Fruit fly (Drosophila melanogaster) whole organism, embryonic: Measurements from ENCODE around the gene CG9775.

ENCODE experiments used
- ATbp ChIP-seq: fragments of 200-800 bp; sonication (Bioruptor generic); optimal IDR thresholded peaks from 2 replicates; lab custom pipeline; 2017; ENCODE audit warnings: missing biosample characterization, mild to moderate bottlenecking, missing genetic modification characterization, missing genetic modification reagents
- Aef1 ChIP-seq: fragments of 200-800 bp; sonication (Bioruptor generic); IDR thresholded peaks from 3 replicates; pipeline ENCODE4 v1.3.6; 2022; ENCODE audit warnings: missing biosample characterization, missing genetic modification characterization
- Atf6 ChIP-seq: fragments of 200-800 bp; sonication (Bioruptor generic); IDR thresholded peaks from 2 replicates; pipeline ENCODE4 v1.3.6; 2022; ENCODE audit warnings: missing biosample characterization, missing genetic modification characterization
- Bdp1 ChIP-seq: fragments of 200-800 bp; sonication (Bioruptor generic); optimal IDR thresholded peaks from 3 replicates; lab custom pipeline; 2016; ENCODE audit warnings: missing biosample characterization, missing genetic modification characterization
- CG10321 ChIP-seq: fragments of 200-800 bp; sonication (Bioruptor generic); IDR thresholded peaks from 2 replicates; pipeline ENCODE4 v1.3.6; 2022; ENCODE audit warnings: missing biosample characterization, missing genetic modification characterization
- CG11247 ChIP-seq: fragments of 200-800 bp; sonication (Bioruptor generic); IDR thresholded peaks from 2 replicates; pipeline ENCODE4 v1.3.6; 2022; ENCODE audit warnings: missing biosample characterization, missing genetic modification characterization
- CG1233 ChIP-seq: fragments of 200-800 bp; sonication (Bioruptor generic); optimal IDR thresholded peaks from 4 replicates; lab custom pipeline; 2018; ENCODE audit warnings: missing biosample characterization, mild to moderate bottlenecking, missing genetic modification characterization
- CG13296 ChIP-seq: fragments of 200-800 bp; sonication (Bioruptor generic); optimal IDR thresholded peaks from 3 replicates; lab custom pipeline; 2018; ENCODE audit warnings: missing biosample characterization, mild to moderate bottlenecking, missing genetic modification characterization
- CG15011 ChIP-seq: fragments of 200-800 bp; sonication (Bioruptor generic); optimal IDR thresholded peaks from 3 replicates; lab custom pipeline; 2018; ENCODE audit warnings: missing biosample characterization, mild to moderate bottlenecking, missing genetic modification characterization
- CG15073 ChIP-seq: fragments of 200-800 bp; sonication (Bioruptor generic); optimal IDR thresholded peaks from 2 replicates; lab custom pipeline; 2016; ENCODE audit warnings: missing biosample characterization, missing genetic modification characterization
- CG1529 ChIP-seq: fragments of 200-800 bp; sonication (Bioruptor generic); optimal IDR thresholded peaks from 3 replicates; lab custom pipeline; 2018; ENCODE audit warnings: missing biosample characterization, missing genetic modification characterization
- CG15479 ChIP-seq: fragments of 200-800 bp; sonication (Bioruptor generic); optimal IDR thresholded peaks from 3 replicates; lab custom pipeline; 2019; ENCODE audit warnings: missing biosample characterization, mild to moderate bottlenecking, missing genetic modification characterization, moderate library complexity
- CG17328 ChIP-seq: fragments of 200-800 bp; sonication (Bioruptor generic); IDR thresholded peaks from 2 replicates; pipeline ENCODE4 v1.3.6; 2022; ENCODE audit warnings: missing biosample characterization, missing genetic modification characterization
- CG1832 ChIP-seq: fragments of 200-800 bp; sonication (Bioruptor generic); optimal IDR thresholded peaks from 2 replicates; lab custom pipeline; 2017; ENCODE audit warnings: missing biosample characterization, mild to moderate bottlenecking, missing genetic modification characterization, inconsistent platforms
- CG18599 ChIP-seq: fragments of 200-800 bp; sonication (Bioruptor generic); optimal IDR thresholded peaks from 3 replicates; lab custom pipeline; 2017; ENCODE audit warnings: missing biosample characterization, missing genetic modification characterization, mild to moderate bottlenecking, moderate library complexity, missing genetic modification reagents
- CG31224 ChIP-seq: fragments of 200-800 bp; sonication (Bioruptor generic); IDR thresholded peaks from 2 replicates; pipeline ENCODE4 v1.3.6; 2022; ENCODE audit warnings: missing biosample characterization, missing genetic modification characterization
- CG3838 ChIP-seq: fragments of 200-800 bp; sonication (Bioruptor generic); optimal IDR thresholded peaks from 3 replicates; lab custom pipeline; 2016; ENCODE audit warnings: missing biosample characterization, missing genetic modification characterization
- CG5953 ChIP-seq: fragments of 200-800 bp; sonication (Bioruptor generic); IDR thresholded peaks from 2 replicates; pipeline ENCODE4 v1.3.6; 2022; ENCODE audit warnings: missing biosample characterization, missing genetic modification characterization
- CG7987 ChIP-seq: fragments of 200-800 bp; sonication (Bioruptor generic); optimal IDR thresholded peaks from 2 replicates; lab custom pipeline; 2018; ENCODE audit warnings: missing biosample characterization, mild to moderate bottlenecking, missing genetic modification characterization, moderate library complexity
- CG8944 ChIP-seq: fragments of 200-800 bp; sonication (Bioruptor generic); optimal IDR thresholded peaks from 3 replicates; lab custom pipeline; 2016; ENCODE audit warnings: missing biosample characterization, missing genetic modification characterization
- Dip2 ChIP-seq: fragments of 200-800 bp; sonication (Bioruptor generic); IDR thresholded peaks from 2 replicates; pipeline ENCODE4 v1.3.6; 2022; ENCODE audit warnings: missing biosample characterization, missing genetic modification characterization
- Fer3 ChIP-seq: fragments of 200-800 bp; sonication (Bioruptor generic); optimal IDR thresholded peaks from 2 replicates; lab custom pipeline; 2018; ENCODE audit warnings: missing biosample characterization, mild to moderate bottlenecking, missing genetic modification characterization, moderate library complexity
- H15 ChIP-seq: fragments of 200-800 bp; sonication (Bioruptor generic); IDR thresholded peaks from 3 replicates; pipeline ENCODE4 v1.3.6; 2022; ENCODE audit warnings: missing biosample characterization, missing genetic modification characterization
- HLH4C ChIP-seq: fragments of 200-800 bp; sonication (Bioruptor generic); IDR thresholded peaks from 3 replicates; pipeline ENCODE4 v1.3.6; 2022; ENCODE audit warnings: missing biosample characterization, missing genetic modification characterization; ENCODE audit not compliant: partially characterized antibody
- HLH54F ChIP-seq: fragments of 200-800 bp; sonication (Bioruptor generic); optimal IDR thresholded peaks from 3 replicates; lab custom pipeline; 2016; ENCODE audit warnings: missing biosample characterization, missing genetic modification characterization
- Hey ChIP-seq: fragments of 200-800 bp; sonication (Bioruptor generic); optimal IDR thresholded peaks from 3 replicates; lab custom pipeline; 2018; ENCODE audit warnings: missing biosample characterization, mild to moderate bottlenecking, missing genetic modification characterization
- Meics ChIP-seq: fragments of 200-800 bp; sonication (Bioruptor generic); optimal IDR thresholded peaks from 2 replicates; lab custom pipeline; 2017; ENCODE audit warnings: missing biosample characterization, mild to moderate bottlenecking, missing genetic modification characterization
- Rx ChIP-seq: fragments of 200-800 bp; sonication (Bioruptor generic); IDR thresholded peaks from 2 replicates; pipeline ENCODE4 v1.3.6; 2022; ENCODE audit warnings: missing biosample characterization, missing genetic modification characterization
- Sin3A ChIP-seq: fragments of >200 bp; optimal IDR thresholded peaks from 2 replicates; lab custom pipeline; 2018
- Xrp1 ChIP-seq: fragments of 200-800 bp; sonication (Bioruptor generic); IDR thresholded peaks from 2 replicates; pipeline ENCODE4 v1.3.6; 2022; ENCODE audit warnings: missing biosample characterization, missing genetic modification characterization
- abd-A ChIP-seq: fragments of 200-800 bp; sonication (Bioruptor generic); optimal IDR thresholded peaks from 3 replicates; lab custom pipeline; 2019; ENCODE audit warnings: missing biosample characterization, mild to moderate bottlenecking, missing genetic modification characterization, moderate library complexity
- ap ChIP-seq: fragments of 200-800 bp; sonication (Bioruptor generic); IDR thresholded peaks from 2 replicates; pipeline ENCODE4 v1.3.6; 2022; ENCODE audit warnings: missing biosample characterization, missing genetic modification characterization
- az2 ChIP-seq: fragments of 200-800 bp; sonication (Bioruptor generic); optimal IDR thresholded peaks from 3 replicates; lab custom pipeline; 2016; ENCODE audit warnings: missing biosample characterization, missing genetic modification characterization
- bbx ChIP-seq: fragments of 200-800 bp; sonication (Bioruptor generic); IDR thresholded peaks from 2 replicates; pipeline ENCODE4 v1.3.6; 2022; ENCODE audit warnings: missing biosample characterization, missing genetic modification characterization; ENCODE audit not compliant: partially characterized antibody
- cg ChIP-seq: fragments of 200-800 bp; sonication (Bioruptor generic); optimal IDR thresholded peaks from 3 replicates; lab custom pipeline; 2019; ENCODE audit warnings: missing biosample characterization, mild to moderate bottlenecking, missing genetic modification characterization, moderate library complexity
- crp ChIP-seq, 2 experiments: fragments of 200-800 bp; sonication (Bioruptor generic); optimal IDR thresholded peaks; 2 replicates in 1 of 2; 3 replicates in 1 of 2; lab custom pipeline; 2017; ENCODE audit warnings: missing biosample characterization in 2 of 2, missing genetic modification characterization in 2 of 2, mild to moderate bottlenecking in 1 of 2, moderate library complexity in 1 of 2
- da ChIP-seq: fragments of 200-800 bp; sonication (Bioruptor generic); optimal IDR thresholded peaks from 2 replicates; lab custom pipeline; 2016; ENCODE audit warnings: missing biosample characterization, missing genetic modification characterization
- her ChIP-seq: fragments of 200-800 bp; sonication (Bioruptor generic); optimal IDR thresholded peaks from 2 replicates; lab custom pipeline; 2016; ENCODE audit warnings: missing biosample characterization, missing genetic modification characterization
- knrl ChIP-seq: fragments of 200-800 bp; sonication (Bioruptor generic); IDR thresholded peaks from 3 replicates; pipeline ENCODE4 v1.3.6; 2022; ENCODE audit warnings: missing biosample characterization, missing genetic modification characterization; ENCODE audit not compliant: partially characterized antibody
- lbe ChIP-seq: fragments of 200-800 bp; sonication (Bioruptor generic); optimal IDR thresholded peaks from 2 replicates; lab custom pipeline; 2016; ENCODE audit warnings: missing biosample characterization, mild to moderate bottlenecking, missing genetic modification characterization
- lov ChIP-seq, 2 experiments: fragments of 200-800 bp in 1 of 2; fragments of >200 bp in 1 of 2; sonication (Bioruptor generic) in 1 of 2; IDR thresholded peaks in 1 of 2; optimal IDR thresholded peaks in 1 of 2; 2 replicates in 1 of 2; 3 replicates in 1 of 2; pipeline versions ENCODE4 v1.3.6 to Lab custom; 2017 to 2022; ENCODE audit warnings: missing biosample characterization in 1 of 2, missing genetic modification characterization in 1 of 2
- nerfin-1 ChIP-seq: fragments of 200-800 bp; sonication (Bioruptor generic); optimal IDR thresholded peaks from 3 replicates; lab custom pipeline; 2019; ENCODE audit warnings: missing biosample characterization, mild to moderate bottlenecking, missing genetic modification characterization, moderate library complexity
- nerfin-2 ChIP-seq: fragments of 200-800 bp; sonication (Bioruptor generic); IDR thresholded peaks from 2 replicates; pipeline ENCODE4 v1.3.6; 2022; ENCODE audit warnings: missing biosample characterization, missing genetic modification characterization; ENCODE audit not compliant: partially characterized antibody
- phol ChIP-seq: fragments of 200-800 bp; sonication (Bioruptor generic); optimal IDR thresholded peaks from 3 replicates; lab custom pipeline; 2018; ENCODE audit warnings: missing biosample characterization, mild to moderate bottlenecking, missing genetic modification characterization, moderate library complexity
- pnt ChIP-seq: fragments of 200-800 bp; sonication (Bioruptor generic); optimal IDR thresholded peaks from 3 replicates; lab custom pipeline; 2016; ENCODE audit warnings: missing biosample characterization, missing genetic modification characterization
- pzg ChIP-seq: fragments of 200-800 bp; sonication (Bioruptor generic); optimal IDR thresholded peaks from 3 replicates; lab custom pipeline; 2018; ENCODE audit warnings: missing biosample characterization, mild to moderate bottlenecking, missing genetic modification characterization, moderate library complexity
- toy ChIP-seq: fragments of 200-800 bp; sonication (Bioruptor generic); IDR thresholded peaks from 2 replicates; pipeline ENCODE4 v1.3.6; 2022; ENCODE audit warnings: missing biosample characterization, missing genetic modification characterization
- zen2 ChIP-seq: fragments of 200-800 bp; sonication (Bioruptor generic); IDR thresholded peaks from 3 replicates; pipeline ENCODE4 v1.3.6; 2022; ENCODE audit warnings: missing biosample characterization, missing genetic modification characterization; ENCODE audit not compliant: partially characterized antibody

The CG9775 gene

DNA sequence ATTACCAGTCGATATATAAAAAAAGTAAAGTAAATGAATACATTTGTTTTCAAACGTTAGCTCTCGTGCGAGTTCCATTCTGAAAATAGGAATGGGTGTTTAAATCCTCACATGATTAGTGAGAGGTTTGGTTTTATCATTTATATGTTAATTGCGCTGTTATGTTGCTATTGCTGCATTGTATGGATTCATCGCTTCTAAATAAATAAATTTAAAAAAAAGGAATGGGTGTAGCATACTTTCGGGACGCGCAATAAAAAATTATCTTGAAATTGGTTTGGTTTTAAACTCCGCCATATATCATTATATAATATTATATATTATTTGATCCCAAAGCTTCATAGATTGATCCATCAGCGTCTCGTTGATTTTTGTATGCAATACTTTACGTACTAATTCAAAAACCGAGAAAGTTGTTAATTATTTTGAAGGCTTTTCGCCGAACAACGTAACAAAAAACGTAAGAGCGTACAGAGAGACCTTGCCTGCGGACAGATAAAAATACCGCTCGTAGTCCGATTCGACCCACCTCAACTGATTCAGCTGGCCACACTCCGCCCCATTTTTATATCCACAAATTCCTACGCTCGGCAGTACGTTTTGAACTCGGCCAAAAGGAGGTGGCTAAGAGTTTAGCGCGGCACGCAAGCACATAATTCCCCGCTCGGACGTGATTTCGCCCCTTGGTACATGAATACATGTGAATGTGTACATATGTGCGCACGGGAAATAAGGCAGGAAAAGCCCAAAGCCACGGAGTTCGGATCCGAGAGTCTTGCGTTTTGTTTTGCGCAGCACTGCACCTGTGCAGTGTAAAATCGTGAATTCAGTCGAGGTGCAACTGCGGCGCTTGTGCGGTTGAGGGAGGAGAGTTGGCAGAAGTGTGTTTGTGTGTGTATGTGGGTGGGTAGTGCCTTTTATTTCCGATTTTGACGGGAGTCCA is 17.6 kb upstream of the CG9775 start, which contains the start of gene smash (continued):
- TF ChIP-seq CG1529 (GFP tag; lab: Kevin White, UChicago): no peak
- TF ChIP-seq Hey (tag; lab: Kevin White, UChicago): no peak
- TF ChIP-seq her (GFP tag; lab: Kevin White, UChicago): peak; percentile 65
- TF ChIP-seq ATbp: no peak
- peak; percentile 67 for TF ChIP-seq bbx (GFP tag; lab: Robert Waterston, UW)
- peak; percentile 49; the same call in 1 of the 3 replicates for TF ChIP-seq zen2 (GFP tag; lab: Robert Waterston, UW)
- TF ChIP-seq ap (GFP tag; lab: Robert Waterston, UW): no peak
- no peak for TF ChIP-seq CG15073 (GFP tag; lab: Kevin White, UChicago)
- TF ChIP-seq Sin3A (lab: Kevin White, UChicago): no peak
- peak; percentile 71 for TF ChIP-seq CG7987 (GFP tag; lab: Kevin White, UChicago)
- peak; percentile 97 for TF ChIP-seq nerfin-1 (tag; lab: Kevin White, UChicago)
- peak; percentile 15 for TF ChIP-seq CG17328
- TF ChIP-seq Rx (GFP tag; lab: Robert Waterston, UW): no peak; the same call in 1 of the 2 replicates
- no peak for TF ChIP-seq CG1233 (GFP tag; lab: Kevin White, UChicago)
- TF ChIP-seq H15 (GFP tag; lab: Robert Waterston, UW): no peak
- no peak for TF ChIP-seq CG5953 (GFP tag; lab: Robert Waterston, UW)
- TF ChIP-seq Aef1 (GFP tag; lab: Robert Waterston, UW): no peak
- TF ChIP-seq phol (tag; lab: Kevin White, UChicago): peak; percentile 38
- no peak for TF ChIP-seq crp (GFP tag; optimal IDR thresholded peaks at IDR 0.05; lab: Kevin White, UChicago)
- peak; percentile 22; the same call in 1 of the 2 replicates for TF ChIP-seq CG11247
- TF ChIP-seq Dip2 (GFP tag; lab: Robert Waterston, UW): no peak
- no peak for TF ChIP-seq CG3838 (GFP tag; lab: Kevin White, UChicago)
- TF ChIP-seq CG15011 (GFP tag; lab: Kevin White, UChicago): peak; percentile 10
- no peak for TF ChIP-seq pnt
- no peak for TF ChIP-seq Fer3 (tag; lab: Kevin White, UChicago)
- TF ChIP-seq lov (optimal IDR thresholded peaks at IDR 0.05; lab: Kevin White, UChicago): no peak
- peak; percentile 49; the same call in 1 of the 3 replicates for TF ChIP-seq lov (GFP tag; IDR thresholded peaks at IDR 0.05; lab: Robert Waterston, UW)
- TF ChIP-seq cg (GFP tag; lab: Kevin White, UChicago): no peak
- TF ChIP-seq lbe (GFP tag; lab: Kevin White, UChicago): peak; percentile 28
- no peak for TF ChIP-seq CG10321 (GFP tag; lab: Robert Waterston, UW)
- TF ChIP-seq Atf6 (GFP tag; lab: Robert Waterston, UW): no peak
- TF ChIP-seq toy (GFP tag; lab: Robert Waterston, UW): no peak
- peak; percentile 90 for TF ChIP-seq pzg
- TF ChIP-seq knrl: no peak; the same call in 2 of the 3 replicates
- no peak for TF ChIP-seq abd-A (tag; lab: Kevin White, UChicago)
- no peak for TF ChIP-seq da
- no peak for TF ChIP-seq CG1832
- TF ChIP-seq CG15479 (GFP tag; lab: Kevin White, UChicago): peak; percentile 52
- peak; percentile 27; the same call in 1 of the 2 replicates for TF ChIP-seq CG31224
- peak; percentile 0 for TF ChIP-seq CG18599 (GFP tag; lab: Kevin White, UChicago)
- peak; percentile 19; the same call in 1 of the 2 replicates for TF ChIP-seq nerfin-2 (GFP tag; lab: Robert Waterston, UW)
- no peak for TF ChIP-seq Xrp1 (GFP tag; lab: Robert Waterston, UW)
- no peak for TF ChIP-seq az2 (GFP tag; lab: Kevin White, UChicago)
- no peak for TF ChIP-seq HLH54F (GFP tag; lab: Kevin White, UChicago)
- TF ChIP-seq CG13296 (GFP tag; lab: Kevin White, UChicago): no peak
- TF ChIP-seq HLH4C (GFP tag; lab: Robert Waterston, UW): no peak
- no peak for TF ChIP-seq CG8944 (GFP tag; lab: Kevin White, UChicago)
- TF ChIP-seq Meics (GFP tag; lab: Kevin White, UChicago): peak; percentile 5
- TF ChIP-seq Bdp1 (GFP tag; lab: Kevin White, UChicago): peak; percentile 6
